Fruit fly (Drosophila melanogaster): ENCODE measurements around the gene CG42238.

The CG42238 gene

DNA sequence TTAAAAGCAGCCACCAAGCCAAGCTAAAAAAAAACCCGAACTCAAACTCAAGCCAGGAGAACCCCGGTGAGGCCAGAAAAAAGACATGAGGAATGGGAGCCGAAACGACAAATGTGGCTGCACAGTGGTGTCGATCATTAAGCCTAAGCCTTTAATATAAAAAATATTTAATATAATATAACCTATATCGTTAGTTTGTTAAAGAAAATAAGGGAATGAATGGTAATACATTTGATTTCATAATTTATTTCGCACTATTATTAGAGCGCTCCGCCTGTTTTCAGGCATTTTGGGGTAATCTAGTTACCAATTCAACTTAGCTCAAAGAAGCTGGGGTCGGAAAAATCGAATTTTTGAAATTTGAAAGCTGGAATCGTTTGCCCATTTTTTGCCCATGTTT lies 31.9 kb downstream of the CG42238 start (continued):
- TF ChIP-seq ham (GFP tag; IDR thresholded peaks at IDR 0.05) = no peak
- no peak for TF ChIP-seq ase (GFP tag; IDR thresholded peaks at IDR 0.05)
- no peak for TF ChIP-seq D (optimal IDR thresholded peaks at IDR 0.05)
- peak; percentile 2 for TF ChIP-seq D (GFP tag; optimal IDR thresholded peaks at IDR 0.05)
- no peak for TF ChIP-seq CG15073 (GFP tag; optimal IDR thresholded peaks at IDR 0.05)
- TF ChIP-seq jing (GFP tag; optimal IDR thresholded peaks at IDR 0.05) = no peak
- TF ChIP-seq CG30431 (GFP tag; optimal IDR thresholded peaks at IDR 0.05) = no peak
- no peak for TF ChIP-seq CG9437 (GFP tag; optimal IDR thresholded peaks at IDR 0.05)
- no peak for TF ChIP-seq CG9609 (GFP tag; optimal IDR thresholded peaks at IDR 0.05)
- no peak for TF ChIP-seq CG7839 (tag; optimal IDR thresholded peaks at IDR 0.05)
- no peak for TF ChIP-seq CG11398 (GFP tag; optimal IDR thresholded peaks at IDR 0.05)
- TF ChIP-seq sisA (GFP tag; IDR thresholded peaks at IDR 0.05) = 0 out of 2 replicates have a peak, but pooled peaks have one; percentile 4
- TF ChIP-seq CG8944 (GFP tag; optimal IDR thresholded peaks at IDR 0.05) = no peak
- TF ChIP-seq Hr78 (GFP tag; optimal IDR thresholded peaks at IDR 0.05) = no peak
- no peak for TF ChIP-seq run (tag; optimal IDR thresholded peaks at IDR 0.05)
- TF ChIP-seq grau (tag; optimal IDR thresholded peaks at IDR 0.05) = no peak
- peak; percentile 41 for TF ChIP-seq gem (tag; optimal IDR thresholded peaks at IDR 0.05)
- no peak for TF ChIP-seq CG6791 (GFP tag; IDR thresholded peaks at IDR 0.05; ENCODE audit: partially characterized antibody)
- no peak for TF ChIP-seq Stat92E (GFP tag; optimal IDR thresholded peaks at IDR 0.05)
- no peak for TF ChIP-seq Hsf (GFP tag; optimal IDR thresholded peaks at IDR 0.05)
- no peak for TF ChIP-seq CG15479 (GFP tag; optimal IDR thresholded peaks at IDR 0.05)
- no peak for TF ChIP-seq ranshi (GFP tag; IDR thresholded peaks at IDR 0.05)
- TF ChIP-seq pan (optimal IDR thresholded peaks at IDR 0.05) = no peak
- no peak for TF ChIP-seq pan (GFP tag; optimal IDR thresholded peaks at IDR 0.05 in 1 of 2, IDR thresholded peaks at IDR 0.05 in 1 of 2)
- no peak for TF ChIP-seq NC2α (GFP tag; optimal IDR thresholded peaks at IDR 0.05)
- TF ChIP-seq btn (GFP tag; optimal IDR thresholded peaks at IDR 0.05) = no peak
- TF ChIP-seq CG3726 (GFP tag; IDR thresholded peaks at IDR 0.05) = no peak
- peak in 1 of 3 experiments; percentile 11 for TF ChIP-seq lola (GFP tag; optimal IDR thresholded peaks at IDR 0.05)
- TF ChIP-seq sens-2 (GFP tag; IDR thresholded peaks at IDR 0.05) = no peak
- no peak for TF ChIP-seq vnd (GFP tag; IDR thresholded peaks at IDR 0.05; ENCODE audit: partially characterized antibody)
- no peak for TF ChIP-seq wdn (GFP tag; IDR thresholded peaks at IDR 0.05)
- peak; percentile 61 for TF ChIP-seq dmrt11E (tag; optimal IDR thresholded peaks at IDR 0.05)
- TF ChIP-seq CG12104 (GFP tag; optimal IDR thresholded peaks at IDR 0.05) = no peak
- no peak for TF ChIP-seq CG43689 (GFP tag; IDR thresholded peaks at IDR 0.05)
- TF ChIP-seq CG18262 (tag; optimal IDR thresholded peaks at IDR 0.05) = peak; percentile 25
- no peak for TF ChIP-seq HmgD (GFP tag; optimal IDR thresholded peaks at IDR 0.05)
- TF ChIP-seq sens (GFP tag) = peak; percentile 65
- TF ChIP-seq tup (GFP tag; optimal IDR thresholded peaks at IDR 0.05) = no peak
- no peak for TF ChIP-seq corto (GFP tag; optimal IDR thresholded peaks at IDR 0.05)
- no peak for TF ChIP-seq Dek (tag; optimal IDR thresholded peaks at IDR 0.05)
- TF ChIP-seq hth (optimal IDR thresholded peaks at IDR 0.05) = no peak
- no peak for TF ChIP-seq CG13296 (GFP tag; optimal IDR thresholded peaks at IDR 0.05)
- TF ChIP-seq CG14014 (GFP tag; IDR thresholded peaks at IDR 0.05) = no peak
- TF ChIP-seq Adf1 (GFP tag; IDR thresholded peaks at IDR 0.05) = no peak
- peak; percentile 14 for TF ChIP-seq phol (tag; optimal IDR thresholded peaks at IDR 0.05)
- no peak for TF ChIP-seq CG15011 (GFP tag; optimal IDR thresholded peaks at IDR 0.05)
- no peak for TF ChIP-seq esg (GFP tag; conservative IDR thresholded peaks at IDR 0.05)
- no peak for TF ChIP-seq emc (GFP tag; optimal IDR thresholded peaks at IDR 0.05)
- TF ChIP-seq gfzf (GFP tag; optimal IDR thresholded peaks at IDR 0.05) = no peak
- no peak for TF ChIP-seq CoRest (tag; optimal IDR thresholded peaks at IDR 0.05)
- TF ChIP-seq CG15696 (tag; optimal IDR thresholded peaks at IDR 0.05) = peak; percentile 44
- no peak for TF ChIP-seq CG13424 (tag; optimal IDR thresholded peaks at IDR 0.05)
